Worm (Caenorhabditis elegans) whole organism, early embryonic: Measurements from ENCODE around the gene C11H1.9.

Source experiments
- B0310.2 ChIP-seq: sonication (generic microtip); optimal IDR thresholded peaks from 2 replicates; lab custom pipeline; 2016; ENCODE audit warnings: mild to moderate bottlenecking, missing genetic modification characterization, missing compliant biosample characterization
- F13C5.2 ChIP-seq: sonication (generic microtip); optimal IDR thresholded peaks from 2 replicates; lab custom pipeline; 2017; ENCODE audit warnings: mild to moderate bottlenecking, missing genetic modification characterization, inconsistent platforms, missing compliant biosample characterization
- ama-1 ChIP-seq: fragments of 150-350 bp; optimal IDR thresholded peaks from 2 replicates; lab custom pipeline; 2014
- ceh-13 ChIP-seq: fragments of 200-800 bp; sonication (Bioruptor generic); optimal IDR thresholded peaks from 2 replicates; lab custom pipeline; 2018; ENCODE audit warnings: mild to moderate bottlenecking, missing genetic modification characterization, missing compliant biosample characterization
- ceh-36 ChIP-seq: sonication (generic microtip); optimal IDR thresholded peaks from 2 replicates; lab custom pipeline; 2016; ENCODE audit warnings: missing genetic modification characterization, inconsistent platforms, missing compliant biosample characterization
- ets-7 ChIP-seq: sonication (generic microtip); optimal IDR thresholded peaks from 2 replicates; lab custom pipeline; 2016; ENCODE audit warnings: missing genotype, missing genetic modification characterization, missing compliant biosample characterization
- flt-1 ChIP-seq: fragments of 200-800 bp; sonication (Bioruptor generic); IDR thresholded peaks from 2 replicates; pipeline ENCODE4 v1.3.6; 2022; ENCODE audit warnings: missing genetic modification characterization, missing compliant biosample characterization
- hmbx-1 ChIP-seq: sonication (generic microtip); optimal IDR thresholded peaks from 2 replicates; lab custom pipeline; 2016; ENCODE audit warnings: mild to moderate bottlenecking, missing genetic modification characterization, missing compliant biosample characterization
- hmg-4 ChIP-seq: fragments of 200-800 bp; sonication (Bioruptor generic); optimal IDR thresholded peaks from 2 replicates; lab custom pipeline; 2018; ENCODE audit warnings: mild to moderate bottlenecking, missing genetic modification characterization, missing compliant biosample characterization
- pes-1 ChIP-seq: fragments of 200-800 bp; sonication (Bioruptor generic); IDR thresholded peaks from 2 replicates; pipeline ENCODE4 v1.3.6; 2022; ENCODE audit warnings: missing genetic modification reagents, missing genetic modification characterization, missing compliant biosample characterization
- scrt-1 ChIP-seq: fragments of 200-800 bp; sonication (Bioruptor generic); IDR thresholded peaks from 2 replicates; pipeline ENCODE4 v1.3.6; 2022; ENCODE audit warnings: missing genetic modification characterization, missing compliant biosample characterization
- tra-4 ChIP-seq: sonication (generic microtip); optimal IDR thresholded peaks from 2 replicates; lab custom pipeline; 2017; ENCODE audit warnings: missing genetic modification characterization, missing compliant biosample characterization

- TF ChIP-seq tra-4 (tag; lab: Kevin White, UChicago) (no peak), scrt-1 (GFP tag; lab: Robert Waterston, UW) (no peak), hmbx-1 (no peak), F13C5.2 (tag; lab: Kevin White, UChicago) (no peak), B0310.2 (tag; lab: Kevin White, UChicago) (no peak), ama-1 (lab: Kevin White, UChicago) (no peak), pes-1 (no peak), ceh-36 (tag; lab: Kevin White, UChicago) (no peak), hmg-4 (GFP tag; lab: Kevin White, UChicago) (no peak), ceh-13 (GFP tag; lab: Kevin White, UChicago) (no peak), flt-1 (GFP tag; lab: Robert Waterston, UW) (no peak), ets-7 (tag; lab: Kevin White, UChicago) (no peak)
Observed at ce11 chrX:14329348-14329747, 9.2 kb upstream of the C11H1.9 start.
